Worm (Caenorhabditis elegans): Measurements from ENCODE around the gene sgk-1.

The sgk-1 gene

ce11 chrX:16258503-16258902, 3.4 kb downstream of the sgk-1 start:
- no peak for TF ChIP-seq nhr-111 (GFP tag; optimal IDR thresholded peaks at IDR 0.05)
- peak; percentile 69 for TF ChIP-seq aha-1 (tag)
- 0 out of 2 replicates have a peak, but pooled peaks have one; percentile 24 for TF ChIP-seq F44E2.7 (GFP tag; IDR thresholded peaks at IDR 0.05)

- no peak for TF ChIP-seq gei-8 (GFP tag; optimal IDR thresholded peaks at IDR 0.05)
- TF ChIP-seq nhr-11 (tag; optimal IDR thresholded peaks at IDR 0.05) = no peak
- peak; percentile 15; the same call in 1 of the 2 replicates for TF ChIP-seq set-16 (GFP tag; IDR thresholded peaks at IDR 0.05)
- no peak for TF ChIP-seq mdl-1 (tag; optimal IDR thresholded peaks at IDR 0.05)
- no peak for TF ChIP-seq zfp-3 (GFP tag; conservative IDR thresholded peaks at IDR 0.05)
Measured at ce11 chrX:16250679-16251078, 11.2 kb downstream of the sgk-1 start, which contains the start of gene W10G6.6. W10G6.6 (minus strand) TSS chrX:16250779.

ce11 chrX:16244764-16245244, 17.1 kb downstream of the sgk-1 start, which contains the start of gene W10G6.1:
W10G6.1 (plus strand) TSS chrX:16245194.
- TF ChIP-seq D1046.2 (GFP tag; IDR thresholded peaks at IDR 0.05) (no peak), nhr-111 (GFP tag; optimal IDR thresholded peaks at IDR 0.05) (no peak), unc-62 (GFP tag; optimal IDR thresholded peaks at IDR 0.05 in 1 of 2) (peak in 1 of 2 experiments; percentile 42), unc-62 (tag; optimal IDR thresholded peaks at IDR 0.05) (no peak), set-16 (GFP tag; IDR thresholded peaks at IDR 0.05) (peak; percentile 51; the same call in 1 of the 2 replicates)

ce11 chrX:16243129-16243528, 18.8 kb downstream of the sgk-1 start:
- no peak for TF ChIP-seq F37D6.2 (tag; optimal IDR thresholded peaks at IDR 0.05)
- TF ChIP-seq lin-29 (GFP tag; IDR thresholded peaks at IDR 0.05) = no peak
- peak; percentile 88 for TF ChIP-seq set-16 (GFP tag; IDR thresholded peaks at IDR 0.05)

- TF ChIP-seq rbr-2 (tag; optimal IDR thresholded peaks at IDR 0.05) (no peak), T20F7.1 (GFP tag; optimal IDR thresholded peaks at IDR 0.05) (no peak), mdt-29 (GFP tag; IDR thresholded peaks at IDR 0.05) (no peak), nhr-76 (tag; optimal IDR thresholded peaks at IDR 0.05) (no peak), zip-2 (tag; optimal IDR thresholded peaks at IDR 0.05) (no peak), ZK546.5 (tag; optimal IDR thresholded peaks at IDR 0.05) (no peak), R02D3.7 (tag; optimal IDR thresholded peaks at IDR 0.05) (no peak), ztf-11 (tag; optimal IDR thresholded peaks at IDR 0.05) (no peak), unc-62 (GFP tag; optimal IDR thresholded peaks at IDR 0.05 in 1 of 2) (no peak), unc-62 (tag; optimal IDR thresholded peaks at IDR 0.05) (no peak), saeg-2 (GFP tag; IDR thresholded peaks at IDR 0.05) (no peak), dmd-6 (GFP tag; IDR thresholded peaks at IDR 0.05) (no peak), Y5F2A.4 (GFP tag; optimal IDR thresholded peaks at IDR 0.05) (no peak), fos-1 (tag; optimal IDR thresholded peaks at IDR 0.05) (no peak), egl-43 (GFP tag; IDR thresholded peaks at IDR 0.05) (no peak), sdz-12 (GFP tag; optimal IDR thresholded peaks at IDR 0.05) (no peak), F26F4.8 (GFP tag; conservative IDR thresholded peaks at IDR 0.05) (no peak)
Measured at ce11 chrX:16240626-16241025, 21.3 kb downstream of the sgk-1 start.

- TF ChIP-seq pha-4 (GFP tag; IDR thresholded peaks at IDR 0.05) (no peak), pha-4 (tag; optimal IDR thresholded peaks at IDR 0.05) (no peak), daf-16 (GFP tag; optimal IDR thresholded peaks at IDR 0.05) (no peak), daf-16 (tag; optimal IDR thresholded peaks at IDR 0.05) (no peak), T26A8.4 (GFP tag; IDR thresholded peaks at IDR 0.05) (no peak), ztf-7 (tag; optimal IDR thresholded peaks at IDR 0.05) (no peak), dmd-6 (GFP tag; IDR thresholded peaks at IDR 0.05) (no peak), nhr-237 (tag; optimal IDR thresholded peaks at IDR 0.05) (no peak), ceh-28 (tag; optimal IDR thresholded peaks at IDR 0.05) (no peak), ces-1 (GFP tag; optimal IDR thresholded peaks at IDR 0.05) (no peak), unc-62 (GFP tag; optimal IDR thresholded peaks at IDR 0.05 in 1 of 2) (no peak), unc-62 (tag; optimal IDR thresholded peaks at IDR 0.05) (no peak), php-3 (GFP tag; IDR thresholded peaks at IDR 0.05) (no peak), ctbp-1 (GFP tag; IDR thresholded peaks at IDR 0.05) (no peak), D1046.2 (GFP tag; IDR thresholded peaks at IDR 0.05) (no peak), nhr-10 (tag; optimal IDR thresholded peaks at IDR 0.05) (no peak), aha-1 (tag) (no peak), unc-130 (GFP tag; optimal IDR thresholded peaks at IDR 0.05) (no peak), nhr-41 (GFP tag; IDR thresholded peaks at IDR 0.05) (no peak), unc-39 (tag; optimal IDR thresholded peaks at IDR 0.05) (no peak), madf-5 (GFP tag; IDR thresholded peaks at IDR 0.05) (no peak)
Measured at ce11 chrX:16228622-16229021, 33.3 kb downstream of the sgk-1 start, which contains the start of gene F23A7.5. F23A7.5 (plus strand) TSS chrX:16228922.
